Worm (Caenorhabditis elegans): ENCODE results near the gene C50A2.7.
"Not testable (repeated sequence)": the region's sequence is repeated elsewhere in the genome, so short reads cannot be mapped to it uniquely, and the experiment has no call there.

ce11 chrIV:1187502-1187901 is 24.3 kb downstream of the C50A2.7 start, which contains the start of gene mdt-20:
- TF ChIP-seq ztf-11 (tag; optimal IDR thresholded peaks at IDR 0.05); snpc-4 (tag; optimal IDR thresholded peaks at IDR 0.05); ham-2 (GFP tag; optimal IDR thresholded peaks at IDR 0.05); lin-13 (tag; optimal IDR thresholded peaks at IDR 0.05); nhr-76 (tag; optimal IDR thresholded peaks at IDR 0.05); mab-5 (tag; optimal IDR thresholded peaks at IDR 0.05); elt-1 (tag; optimal IDR thresholded peaks at IDR 0.05; ENCODE audit: borderline replicate concordance, insufficient read depth); elt-3 (tag; optimal IDR thresholded peaks at IDR 0.05); pha-4 (tag; optimal IDR thresholded peaks at IDR 0.05): not testable (repeated sequence)
